Fruit fly (Drosophila melanogaster) whole organism, embryonic: Measurements from ENCODE around the gene nod.

ENCODE experiments used
- Atf6 ChIP-seq: fragments of 200-800 bp; sonication (Bioruptor generic); IDR thresholded peaks from 2 replicates; pipeline ENCODE4 v1.3.6; 2022; ENCODE audit warnings: missing biosample characterization, missing genetic modification characterization
- Bdp1 ChIP-seq: fragments of 200-800 bp; sonication (Bioruptor generic); optimal IDR thresholded peaks from 3 replicates; lab custom pipeline; 2016; ENCODE audit warnings: missing biosample characterization, missing genetic modification characterization
- Blimp-1 ChIP-seq: fragments of 200-800 bp; sonication (Bioruptor generic); optimal IDR thresholded peaks from 3 replicates; lab custom pipeline; 2018; ENCODE audit warnings: missing biosample characterization, missing genetic modification characterization, mild to moderate bottlenecking, moderate library complexity, missing genetic modification reagents
- CG1024 ChIP-seq: fragments of 200-800 bp; sonication (Bioruptor generic); IDR thresholded peaks from 2 replicates; pipeline ENCODE4 v1.3.6; 2022; ENCODE audit warnings: missing biosample characterization, missing genetic modification characterization
- CG10462 ChIP-seq: fragments of 200-800 bp; sonication (Bioruptor generic); optimal IDR thresholded peaks from 2 replicates; lab custom pipeline; 2016; ENCODE audit warnings: missing biosample characterization, missing genetic modification characterization
- CG11504 ChIP-seq: fragments of 200-800 bp; sonication (Bioruptor generic); optimal IDR thresholded peaks from 3 replicates; lab custom pipeline; 2019; ENCODE audit warnings: missing biosample characterization, mild to moderate bottlenecking, missing genetic modification characterization, moderate library complexity
- CG12659 ChIP-seq: fragments of 200-800 bp; sonication (Bioruptor generic); optimal IDR thresholded peaks from 3 replicates; lab custom pipeline; 2017; ENCODE audit warnings: mild to moderate bottlenecking, missing biosample characterization, missing genetic modification reagents, missing genetic modification characterization
- CG14667 ChIP-seq: fragments of 200-800 bp; sonication (Bioruptor generic); IDR thresholded peaks from 2 replicates; pipeline ENCODE4 v1.3.6; 2022; ENCODE audit warnings: missing biosample characterization, missing genetic modification characterization
- CG17385 ChIP-seq: fragments of 200-800 bp; sonication (Bioruptor generic); optimal IDR thresholded peaks from 3 replicates; lab custom pipeline; 2018; ENCODE audit warnings: missing biosample characterization, mild to moderate bottlenecking, missing genetic modification characterization
- CG2678 ChIP-seq: fragments of 200-800 bp; sonication (Bioruptor generic); optimal IDR thresholded peaks from 3 replicates; lab custom pipeline; 2019; ENCODE audit warnings: missing biosample characterization, mild to moderate bottlenecking, missing genetic modification characterization, moderate library complexity
- CG2889 ChIP-seq: fragments of 200-800 bp; sonication (Bioruptor generic); IDR thresholded peaks from 3 replicates; pipeline ENCODE4 v1.3.6; 2022; ENCODE audit warnings: missing biosample characterization, missing genetic modification characterization
- CG3407 ChIP-seq: fragments of 200-800 bp; sonication (Bioruptor generic); optimal IDR thresholded peaks from 2 replicates; lab custom pipeline; 2018; ENCODE audit warnings: missing biosample characterization, mild to moderate bottlenecking, missing genetic modification characterization
- CG42726 ChIP-seq: fragments of 200-800 bp; sonication (Bioruptor generic); IDR thresholded peaks from 2 replicates; pipeline ENCODE4 v1.3.6; 2022; ENCODE audit warnings: missing biosample characterization, missing genetic modification characterization; ENCODE audit not compliant: partially characterized antibody
- CG4328 ChIP-seq: fragments of 200-800 bp; sonication (Bioruptor generic); optimal IDR thresholded peaks from 3 replicates; lab custom pipeline; 2017; ENCODE audit warnings: missing biosample characterization, missing genetic modification reagents, missing genetic modification characterization
- CG4820 ChIP-seq: fragments of 200-800 bp; sonication (Bioruptor generic); optimal IDR thresholded peaks from 3 replicates; lab custom pipeline; 2016; ENCODE audit warnings: missing biosample characterization, missing genetic modification characterization
- CG8359 ChIP-seq: fragments of 200-800 bp; sonication (Bioruptor generic); optimal IDR thresholded peaks from 2 replicates; lab custom pipeline; 2017; ENCODE audit warnings: missing biosample characterization, mild to moderate bottlenecking, missing genetic modification characterization, borderline replicate concordance
- Chrac-16 ChIP-seq: fragments of 200-800 bp; sonication (Bioruptor generic); optimal IDR thresholded peaks from 3 replicates; lab custom pipeline; 2016; ENCODE audit warnings: missing biosample characterization, missing genetic modification characterization
- Dip2 ChIP-seq: fragments of 200-800 bp; sonication (Bioruptor generic); IDR thresholded peaks from 2 replicates; pipeline ENCODE4 v1.3.6; 2022; ENCODE audit warnings: missing biosample characterization, missing genetic modification characterization
- Fer3 ChIP-seq: fragments of 200-800 bp; sonication (Bioruptor generic); optimal IDR thresholded peaks from 2 replicates; lab custom pipeline; 2018; ENCODE audit warnings: missing biosample characterization, mild to moderate bottlenecking, missing genetic modification characterization, moderate library complexity
- Gug ChIP-seq: fragments of 200-800 bp; sonication (Bioruptor generic); IDR thresholded peaks from 4 replicates; pipeline ENCODE4 v1.3.6; 2022; ENCODE audit warnings: missing biosample characterization, missing genetic modification characterization
- HHEX ChIP-seq: fragments of 200-800 bp; sonication (Bioruptor generic); optimal IDR thresholded peaks from 3 replicates; lab custom pipeline; 2017; ENCODE audit warnings: missing biosample characterization, mild to moderate bottlenecking, missing genetic modification characterization, missing genetic modification reagents
- Hmx ChIP-seq: fragments of 200-800 bp; sonication (Bioruptor generic); optimal IDR thresholded peaks from 2 replicates; lab custom pipeline; 2016; ENCODE audit warnings: missing biosample characterization, missing genetic modification characterization
- Mad ChIP-seq: fragments of 200-800 bp; sonication (Bioruptor generic); optimal IDR thresholded peaks from 2 replicates; lab custom pipeline; 2016; ENCODE audit warnings: missing biosample characterization, missing genetic modification characterization
- Sin3A ChIP-seq: fragments of >200 bp; optimal IDR thresholded peaks from 2 replicates; lab custom pipeline; 2018
- Trl ChIP-seq, 3 experiments: fragments of >200 bp in 2 of 3; fragments of 200-800 bp in 1 of 3; sonication (Bioruptor generic) in 1 of 3; optimal IDR thresholded peaks; 2 replicates in 1 of 3; 3 replicates in 2 of 3; lab custom pipeline; 2016 to 2017; ENCODE audit warnings: missing biosample characterization in 1 of 3, missing genetic modification characterization in 1 of 3
- Xbp1 ChIP-seq: fragments of 200-800 bp; sonication (Bioruptor generic); optimal IDR thresholded peaks from 3 replicates; lab custom pipeline; 2016; ENCODE audit warnings: missing biosample characterization, mild to moderate bottlenecking, missing genetic modification characterization
- abd-A ChIP-seq: fragments of 200-800 bp; sonication (Bioruptor generic); optimal IDR thresholded peaks from 3 replicates; lab custom pipeline; 2019; ENCODE audit warnings: missing biosample characterization, mild to moderate bottlenecking, missing genetic modification characterization, moderate library complexity
- ash1 ChIP-seq: fragments of 200-800 bp; sonication (Bioruptor generic); optimal IDR thresholded peaks from 2 replicates; lab custom pipeline; 2018; ENCODE audit warnings: missing biosample characterization, mild to moderate bottlenecking, missing genetic modification characterization
- bsh ChIP-seq, 2 experiments: fragments of 200-800 bp; sonication (Bioruptor generic); optimal IDR thresholded peaks; 2 replicates each; lab custom pipeline; 2017 to 2018; ENCODE audit warnings: mild to moderate bottlenecking in 2 of 2, missing biosample characterization in 2 of 2, missing genetic modification characterization in 2 of 2, moderate library complexity in 1 of 2
- ci ChIP-seq: fragments of 200-800 bp; sonication (Bioruptor generic); IDR thresholded peaks from 3 replicates; pipeline ENCODE4 v1.3.6; 2022; ENCODE audit warnings: missing biosample characterization, missing genetic modification characterization
- danr ChIP-seq: fragments of 200-800 bp; sonication (Bioruptor generic); IDR thresholded peaks from 2 replicates; pipeline ENCODE4 v1.3.6; 2022; ENCODE audit warnings: missing biosample characterization, missing genetic modification characterization
- dmrt99B ChIP-seq: fragments of 200-800 bp; sonication (Bioruptor generic); optimal IDR thresholded peaks from 2 replicates; lab custom pipeline; 2018; ENCODE audit warnings: missing biosample characterization, mild to moderate bottlenecking, missing genetic modification characterization, moderate library complexity
- dysf ChIP-seq: fragments of 200-800 bp; sonication (Bioruptor generic); IDR thresholded peaks from 3 replicates; pipeline ENCODE4 v1.3.6; 2022; ENCODE audit warnings: missing biosample characterization, missing genetic modification characterization
- eve ChIP-seq, 2 experiments: fragments of >200 bp; optimal IDR thresholded peaks; 2 replicates each; lab custom pipeline; 2017; ENCODE audit warnings: missing biosample characterization in 2 of 2, missing genetic modification characterization in 2 of 2
- gcm2 ChIP-seq: fragments of 200-800 bp; sonication (Bioruptor generic); optimal IDR thresholded peaks from 2 replicates; lab custom pipeline; 2016; ENCODE audit warnings: missing biosample characterization, missing genetic modification characterization
- gfzf ChIP-seq: fragments of 200-800 bp; sonication (Bioruptor generic); optimal IDR thresholded peaks from 2 replicates; lab custom pipeline; 2016; ENCODE audit warnings: missing biosample characterization, mild to moderate bottlenecking, missing genetic modification characterization, moderate library complexity
- grau ChIP-seq: fragments of 200-800 bp; optimal IDR thresholded peaks from 3 replicates; lab custom pipeline; 2019; ENCODE audit warnings: missing biosample characterization, mild to moderate bottlenecking, missing genetic modification characterization, moderate library complexity
- hb ChIP-seq: fragments of 200-800 bp; sonication (Bioruptor generic); IDR thresholded peaks from 3 replicates; pipeline ENCODE4 v1.3.6; 2022; ENCODE audit warnings: missing biosample characterization, missing genetic modification characterization; ENCODE audit not compliant: partially characterized antibody
- jing ChIP-seq: fragments of 200-800 bp; sonication (Bioruptor generic); optimal IDR thresholded peaks from 2 replicates; lab custom pipeline; 2018; ENCODE audit warnings: missing biosample characterization, mild to moderate bottlenecking, missing genetic modification characterization
- klu ChIP-seq: fragments of 200-800 bp; sonication (Bioruptor generic); IDR thresholded peaks from 2 replicates; pipeline ENCODE4 v1.3.6; 2022; ENCODE audit warnings: missing biosample characterization, missing genetic modification characterization
- lbe ChIP-seq: fragments of 200-800 bp; sonication (Bioruptor generic); optimal IDR thresholded peaks from 2 replicates; lab custom pipeline; 2016; ENCODE audit warnings: missing biosample characterization, mild to moderate bottlenecking, missing genetic modification characterization
- nom ChIP-seq: fragments of 200-800 bp; sonication (Bioruptor generic); optimal IDR thresholded peaks from 2 replicates; lab custom pipeline; 2017; ENCODE audit warnings: missing biosample characterization, missing genetic modification characterization, mild to moderate bottlenecking, moderate library complexity, missing genetic modification reagents
- oc ChIP-seq: fragments of 200-800 bp; sonication (Bioruptor generic); optimal IDR thresholded peaks from 2 replicates; lab custom pipeline; 2018; ENCODE audit warnings: missing biosample characterization, mild to moderate bottlenecking, missing genetic modification characterization, moderate library complexity
- p53 ChIP-seq: fragments of 200-800 bp; sonication (Bioruptor generic); optimal IDR thresholded peaks from 2 replicates; lab custom pipeline; 2016; ENCODE audit warnings: missing biosample characterization, missing genetic modification characterization
- pnt ChIP-seq: fragments of 200-800 bp; sonication (Bioruptor generic); optimal IDR thresholded peaks from 3 replicates; lab custom pipeline; 2016; ENCODE audit warnings: missing biosample characterization, missing genetic modification characterization
- pum ChIP-seq: fragments of 200-800 bp; sonication (Bioruptor generic); optimal IDR thresholded peaks from 2 replicates; lab custom pipeline; 2016; ENCODE audit warnings: missing biosample characterization, missing genetic modification characterization
- rib ChIP-seq: fragments of 200-800 bp; sonication (Bioruptor generic); IDR thresholded peaks from 2 replicates; pipeline ENCODE4 v1.3.6; 2022; ENCODE audit warnings: missing biosample characterization, missing genetic modification characterization
- sens ChIP-seq: fragments of 200-800 bp; sonication (Bioruptor generic); peaks from one replicate; lab custom pipeline; 2016; ENCODE audit warnings: missing biosample characterization, missing genetic modification characterization
- sisA ChIP-seq: fragments of 200-800 bp; sonication (Bioruptor generic); IDR thresholded peaks from 2 replicates; pipeline ENCODE4 v1.3.6; 2022; ENCODE audit warnings: missing biosample characterization, missing genetic modification characterization
- unpg ChIP-seq: fragments of 200-800 bp; sonication (Bioruptor generic); optimal IDR thresholded peaks from 3 replicates; lab custom pipeline; 2018; ENCODE audit warnings: missing biosample characterization, mild to moderate bottlenecking, missing genetic modification characterization, moderate library complexity
- vnd ChIP-seq: fragments of 200-800 bp; sonication (Bioruptor generic); IDR thresholded peaks from 3 replicates; pipeline ENCODE4 v1.3.6; 2022; ENCODE audit warnings: missing biosample characterization, missing genetic modification characterization; ENCODE audit not compliant: partially characterized antibody
- yki ChIP-seq: fragments of >200 bp; optimal IDR thresholded peaks from 3 replicates; lab custom pipeline; 2018

Gene nod

DNA sequence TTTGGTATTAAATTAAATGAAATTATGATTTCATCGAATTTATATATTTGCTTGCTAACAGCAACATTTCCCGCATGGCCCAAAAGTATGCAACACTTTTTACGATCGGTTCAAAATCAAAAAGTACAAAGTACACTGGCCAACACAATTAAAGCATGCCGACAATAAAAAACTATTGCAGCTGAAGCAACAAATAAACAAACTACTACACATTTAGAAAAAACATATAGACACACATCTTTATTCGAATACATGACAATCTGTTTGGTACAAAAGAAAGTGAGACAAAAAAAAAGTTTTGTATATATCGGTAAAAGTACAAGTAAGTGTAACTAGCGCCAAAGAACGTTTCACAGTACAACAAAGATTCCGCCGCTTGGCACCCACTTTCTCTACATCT is 25.5 kb upstream of the nod start (continued):
- TF ChIP-seq vnd (GFP tag; lab: Robert Waterston, UW), result no peak
- peak; percentile 12 for TF ChIP-seq CG11504
- no peak for TF ChIP-seq CG4328 (GFP tag; lab: Kevin White, UChicago)
- TF ChIP-seq CG42726 (GFP tag; lab: Robert Waterston, UW), result no peak
- TF ChIP-seq CG3407 (GFP tag; lab: Kevin White, UChicago), result no peak
- peak; percentile 21 for TF ChIP-seq CG2678 (tag; lab: Kevin White, UChicago)
- no peak for TF ChIP-seq CG14667 (GFP tag; lab: Robert Waterston, UW)
- peak; percentile 54; the same call in 1 of the 2 replicates for TF ChIP-seq Atf6 (GFP tag; lab: Robert Waterston, UW)
- TF ChIP-seq eve (GFP tag; optimal IDR thresholded peaks at IDR 0.05; lab: Kevin White, UChicago), result peak in 1 of 2 experiments; percentile 39
- TF ChIP-seq yki (lab: Kevin White, UChicago), result no peak
- TF ChIP-seq gfzf, result no peak
- no peak for TF ChIP-seq hb (GFP tag; lab: Robert Waterston, UW)
- no peak for TF ChIP-seq pum (GFP tag; lab: Kevin White, UChicago)
- peak; percentile 7 for TF ChIP-seq grau
- no peak for TF ChIP-seq Trl (optimal IDR thresholded peaks at IDR 0.05; lab: Kevin White, UChicago)
- TF ChIP-seq Trl (GFP tag; optimal IDR thresholded peaks at IDR 0.05; lab: Kevin White, UChicago), result no peak
- no peak for TF ChIP-seq dmrt99B (tag; lab: Kevin White, UChicago)
- no peak for TF ChIP-seq CG10462 (GFP tag; lab: Kevin White, UChicago)
- TF ChIP-seq Bdp1, result no peak
- no peak for TF ChIP-seq HHEX (GFP tag; lab: Kevin White, UChicago)
- no peak for TF ChIP-seq ci (GFP tag; lab: Robert Waterston, UW)
- TF ChIP-seq klu (GFP tag; lab: Robert Waterston, UW), result no peak
- TF ChIP-seq Xbp1, result no peak
- no peak for TF ChIP-seq pnt (GFP tag; lab: Kevin White, UChicago)
- TF ChIP-seq dysf, result no peak
- TF ChIP-seq CG2889 (GFP tag; lab: Robert Waterston, UW), result peak; percentile 51; the same call in 1 of the 3 replicates
- TF ChIP-seq Hmx (GFP tag; lab: Kevin White, UChicago), result no peak
- no peak for TF ChIP-seq Fer3 (tag; lab: Kevin White, UChicago)
- TF ChIP-seq Sin3A, result no peak
- TF ChIP-seq CG17385 (GFP tag; lab: Kevin White, UChicago), result no peak
- TF ChIP-seq nom (GFP tag; lab: Kevin White, UChicago), result peak; percentile 53
- TF ChIP-seq Dip2 (GFP tag; lab: Robert Waterston, UW), result no peak
- no peak for TF ChIP-seq jing (GFP tag; lab: Kevin White, UChicago)
- TF ChIP-seq CG1024 (GFP tag; lab: Robert Waterston, UW), result no peak
- no peak for TF ChIP-seq Gug (GFP tag; lab: Robert Waterston, UW)
- no peak for TF ChIP-seq sisA (GFP tag; lab: Robert Waterston, UW)
- no peak for TF ChIP-seq lbe
- TF ChIP-seq bsh (GFP tag; optimal IDR thresholded peaks at IDR 0.05; lab: Kevin White, UChicago), result peak in 1 of 2 experiments; percentile 12
- peak; percentile 17 for TF ChIP-seq Blimp-1
- TF ChIP-seq gcm2, result no peak
- no peak for TF ChIP-seq Mad (GFP tag; lab: Kevin White, UChicago)
- TF ChIP-seq CG8359 (GFP tag; lab: Kevin White, UChicago), result no peak
- TF ChIP-seq oc (tag; lab: Kevin White, UChicago), result no peak
- TF ChIP-seq Chrac-16, result no peak
- TF ChIP-seq abd-A (tag; lab: Kevin White, UChicago), result no peak
- TF ChIP-seq CG4820, result no peak
- no peak for TF ChIP-seq CG12659
- peak; percentile 17 for TF ChIP-seq unpg (GFP tag; lab: Kevin White, UChicago)
- TF ChIP-seq danr (GFP tag; lab: Robert Waterston, UW), result no peak
- TF ChIP-seq rib (GFP tag; lab: Robert Waterston, UW), result no peak
- TF ChIP-seq sens (GFP tag; lab: Kevin White, UChicago), result peak; percentile 76
- TF ChIP-seq ash1 (GFP tag; lab: Kevin White, UChicago), result no peak
- no peak for TF ChIP-seq p53 (GFP tag; lab: Kevin White, UChicago)
